Fruit fly (Drosophila melanogaster) whole organism, wandering third instar larva: ENCODE data around the gene CG33299.

Source experiments
- CG32264 ChIP-seq: fragments of 200-800 bp; sonication (Bioruptor generic); optimal IDR thresholded peaks from 2 replicates; lab custom pipeline; 2016; ENCODE audit warnings: missing biosample characterization, missing genetic modification characterization
- Dfd ChIP-seq: fragments of >200 bp; optimal IDR thresholded peaks from 2 replicates; lab custom pipeline; 2017; ENCODE audit warnings: missing biosample characterization, missing genetic modification characterization
- OdsH ChIP-seq: fragments of 200-800 bp; sonication (Bioruptor generic); optimal IDR thresholded peaks from 2 replicates; lab custom pipeline; 2016; ENCODE audit warnings: missing biosample characterization, mild to moderate bottlenecking, missing genetic modification characterization
- rgr ChIP-seq: fragments of 200-800 bp; sonication (Bioruptor generic); optimal IDR thresholded peaks from 3 replicates; lab custom pipeline; 2016; ENCODE audit warnings: missing biosample characterization, mild to moderate bottlenecking, missing genetic modification characterization
- sv ChIP-seq: fragments of 200-800 bp; sonication (Bioruptor generic); optimal IDR thresholded peaks from 3 replicates; lab custom pipeline; 2016; ENCODE audit warnings: missing biosample characterization, missing genetic modification characterization
- usp ChIP-seq: fragments of >200 bp; optimal IDR thresholded peaks from 2 replicates; lab custom pipeline; 2017; ENCODE audit warnings: missing biosample characterization, missing genetic modification characterization

- no peak for TF ChIP-seq OdsH
- no peak for TF ChIP-seq usp (GFP tag; lab: Kevin White, UChicago)
- no peak for TF ChIP-seq CG32264 (GFP tag; lab: Kevin White, UChicago)
- no peak for TF ChIP-seq Dfd (GFP tag; lab: Kevin White, UChicago)
- no peak for TF ChIP-seq sv (GFP tag; lab: Kevin White, UChicago)
- no peak for TF ChIP-seq rgr
These were observed 47.0 kb upstream of the CG33299 start for dm6 chr2L:9609337-9609856.
